Worm (Caenorhabditis elegans): ENCODE data around the gene R02F2.6.

DNA sequence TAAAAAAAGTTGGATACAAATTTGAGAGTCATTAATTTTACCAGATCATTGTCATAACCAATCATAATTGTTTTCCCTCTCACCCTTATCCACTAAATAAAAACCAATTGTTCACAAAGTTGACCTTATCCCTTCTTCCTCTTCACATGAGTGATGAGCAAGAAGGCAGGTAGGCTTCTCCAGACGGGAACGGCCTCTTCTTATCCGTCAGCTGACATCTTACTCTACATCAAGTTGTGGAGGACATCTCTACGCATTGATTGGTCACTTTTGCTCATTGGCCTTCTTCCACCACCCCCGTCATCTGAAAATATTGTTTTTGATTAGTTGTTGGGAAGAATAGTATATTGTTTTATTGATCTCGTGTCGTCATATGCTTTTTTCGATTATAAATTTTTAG is 7.6 kb upstream of the R02F2.6 start:
- TF ChIP-seq him-1 (tag; optimal IDR thresholded peaks at IDR 0.05) (no peak), W03F9.2 (tag; optimal IDR thresholded peaks at IDR 0.05) (no peak)

All from whole organism, L4/young adult.